Worm (Caenorhabditis elegans): ENCODE results near the gene W06A7.2.

- TF ChIP-seq nhr-11 (tag; optimal IDR thresholded peaks at IDR 0.05), result no peak
- TF ChIP-seq nhr-237 (tag; optimal IDR thresholded peaks at IDR 0.05), result no peak
- no peak for TF ChIP-seq daf-12 (tag; optimal IDR thresholded peaks at IDR 0.05)
- TF ChIP-seq snpc-4 (tag; optimal IDR thresholded peaks at IDR 0.05), result no peak
- no peak for TF ChIP-seq fos-1 (tag; optimal IDR thresholded peaks at IDR 0.05)
- peak; percentile 50 for TF ChIP-seq mdl-1 (tag; optimal IDR thresholded peaks at IDR 0.05)
- TF ChIP-seq pqm-1 (tag; optimal IDR thresholded peaks at IDR 0.05), result no peak
- TF ChIP-seq pha-4 (tag; optimal IDR thresholded peaks at IDR 0.05), result no peak
- no peak for TF ChIP-seq nhr-12 (tag; optimal IDR thresholded peaks at IDR 0.05)
- TF ChIP-seq skn-1 (tag; optimal IDR thresholded peaks at IDR 0.05), result no peak
- TF ChIP-seq fkh-10 (GFP tag; optimal IDR thresholded peaks at IDR 0.05), result no peak
- TF ChIP-seq elt-1 (tag; optimal IDR thresholded peaks at IDR 0.05), result no peak
Observed at ce11 chrV:14833219-14833618, 11.6 kb downstream of the W06A7.2 start.

Measured in whole organism, L3 larva.